Worm (Caenorhabditis elegans): Measurements from ENCODE around the gene C11E4.6.

DNA sequence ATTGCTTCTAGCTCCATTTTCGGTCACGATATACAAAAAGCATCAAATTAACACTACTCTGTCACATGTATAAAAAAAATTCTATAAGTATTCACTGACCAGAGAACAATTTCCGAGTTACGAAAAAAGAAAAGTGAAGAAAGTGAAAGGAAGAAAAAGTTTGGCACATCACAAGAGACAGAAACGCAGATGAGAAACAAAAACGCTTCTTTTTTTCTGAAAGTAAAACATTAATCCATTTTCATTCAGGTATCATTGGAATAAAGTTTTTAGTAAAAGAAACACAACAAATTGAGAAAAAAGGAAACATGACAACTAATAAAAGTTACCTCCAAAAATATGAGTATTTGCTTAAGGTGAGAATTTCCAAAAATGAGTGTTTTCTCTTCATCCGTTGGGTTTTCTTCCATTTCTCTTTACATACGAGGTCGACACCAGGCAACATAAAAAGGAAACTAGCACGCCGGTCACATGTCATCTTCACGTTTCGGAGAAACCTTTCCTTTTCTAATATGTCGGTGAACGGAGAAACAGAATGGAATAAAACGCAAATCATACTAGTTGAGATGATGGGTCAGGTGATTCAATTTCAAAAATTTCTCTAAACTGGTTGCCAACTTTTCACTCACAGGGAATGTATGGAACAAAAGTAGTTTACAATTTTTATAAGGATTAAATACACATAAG is 32.6 kb downstream of the C11E4.6 start:
- TF ChIP-seq nhr-12 (tag; optimal IDR thresholded peaks at IDR 0.05) (no peak), elt-3 (tag; optimal IDR thresholded peaks at IDR 0.05) (no peak), nhr-28 (tag; optimal IDR thresholded peaks at IDR 0.05) (no peak), pha-4 (tag; optimal IDR thresholded peaks at IDR 0.05) (no peak), mep-1 (tag; optimal IDR thresholded peaks at IDR 0.05) (no peak)

All from whole organism, mixed stage, embryonic.